Fruit fly (Drosophila melanogaster) whole organism, embryonic: ENCODE measurements around the gene IM33.

Experiments
- ATbp ChIP-seq: fragments of 200-800 bp; sonication (Bioruptor generic); optimal IDR thresholded peaks from 2 replicates; lab custom pipeline; 2017; ENCODE audit warnings: missing biosample characterization, mild to moderate bottlenecking, missing genetic modification characterization, missing genetic modification reagents
- B-H1 ChIP-seq: fragments of 200-800 bp; sonication (Bioruptor generic); IDR thresholded peaks from 3 replicates; pipeline ENCODE4 v1.3.6; 2022; ENCODE audit warnings: missing biosample characterization, missing genetic modification characterization
- CG11093 ChIP-seq: fragments of 200-800 bp; sonication (Bioruptor generic); IDR thresholded peaks from 3 replicates; pipeline ENCODE4 v1.3.6; 2022; ENCODE audit warnings: missing biosample characterization, missing genetic modification characterization
- CG11504 ChIP-seq: fragments of 200-800 bp; sonication (Bioruptor generic); optimal IDR thresholded peaks from 3 replicates; lab custom pipeline; 2019; ENCODE audit warnings: missing biosample characterization, mild to moderate bottlenecking, missing genetic modification characterization, moderate library complexity
- CG11695 ChIP-seq: fragments of 200-800 bp; sonication (Bioruptor generic); IDR thresholded peaks from 3 replicates; pipeline ENCODE4 v1.3.6; 2022; ENCODE audit warnings: missing biosample characterization, missing genetic modification characterization
- CG14667 ChIP-seq: fragments of 200-800 bp; sonication (Bioruptor generic); IDR thresholded peaks from 2 replicates; pipeline ENCODE4 v1.3.6; 2022; ENCODE audit warnings: missing biosample characterization, missing genetic modification characterization
- CG15514 ChIP-seq: fragments of 200-800 bp; sonication (Bioruptor generic); optimal IDR thresholded peaks from 3 replicates; lab custom pipeline; 2017; ENCODE audit warnings: missing biosample characterization, missing genetic modification characterization, mild to moderate bottlenecking, moderate library complexity, missing genetic modification reagents
- CG1602 ChIP-seq: fragments of 200-800 bp; sonication (Bioruptor generic); optimal IDR thresholded peaks from 3 replicates; lab custom pipeline; 2016; ENCODE audit warnings: missing biosample characterization, missing genetic modification characterization
- CG17328 ChIP-seq: fragments of 200-800 bp; sonication (Bioruptor generic); IDR thresholded peaks from 2 replicates; pipeline ENCODE4 v1.3.6; 2022; ENCODE audit warnings: missing biosample characterization, missing genetic modification characterization
- CG18262 ChIP-seq: fragments of 200-800 bp; optimal IDR thresholded peaks from 3 replicates; lab custom pipeline; 2019; ENCODE audit warnings: missing biosample characterization, mild to moderate bottlenecking, missing genetic modification characterization, moderate library complexity
- CG2120 ChIP-seq: fragments of 200-800 bp; sonication (Bioruptor generic); optimal IDR thresholded peaks from 3 replicates; lab custom pipeline; 2016; ENCODE audit warnings: missing biosample characterization, missing genetic modification characterization
- CG31224 ChIP-seq: fragments of 200-800 bp; sonication (Bioruptor generic); IDR thresholded peaks from 2 replicates; pipeline ENCODE4 v1.3.6; 2022; ENCODE audit warnings: missing biosample characterization, missing genetic modification characterization
- CG31388 ChIP-seq: fragments of 200-800 bp; sonication (Bioruptor generic); optimal IDR thresholded peaks from 2 replicates; lab custom pipeline; 2016; ENCODE audit warnings: missing biosample characterization, missing genetic modification characterization
- CG3847 ChIP-seq: fragments of 200-800 bp; sonication (Bioruptor generic); IDR thresholded peaks from 2 replicates; pipeline ENCODE4 v1.3.6; 2022; ENCODE audit warnings: missing biosample characterization, missing genetic modification characterization
- CG4424 ChIP-seq: fragments of 200-800 bp; sonication (Bioruptor generic); optimal IDR thresholded peaks from 3 replicates; lab custom pipeline; 2016; ENCODE audit warnings: missing biosample characterization, missing genetic modification characterization
- CG4707 ChIP-seq: fragments of 200-800 bp; sonication (Bioruptor generic); optimal IDR thresholded peaks from 2 replicates; lab custom pipeline; 2018; ENCODE audit warnings: missing biosample characterization, mild to moderate bottlenecking, missing genetic modification characterization, moderate library complexity
- CG5953 ChIP-seq: fragments of 200-800 bp; sonication (Bioruptor generic); IDR thresholded peaks from 2 replicates; pipeline ENCODE4 v1.3.6; 2022; ENCODE audit warnings: missing biosample characterization, missing genetic modification characterization
- CG6272 ChIP-seq: fragments of 200-800 bp; sonication (Bioruptor generic); IDR thresholded peaks from 2 replicates; pipeline ENCODE4 v1.3.6; 2022; ENCODE audit warnings: missing biosample characterization, missing genetic modification characterization
- CG6854 ChIP-seq: fragments of 200-800 bp; sonication (Bioruptor generic); optimal IDR thresholded peaks from 3 replicates; lab custom pipeline; 2017; ENCODE audit warnings: missing biosample characterization, mild to moderate bottlenecking, missing genetic modification characterization
- CG9727 ChIP-seq: fragments of 200-800 bp; sonication (Bioruptor generic); optimal IDR thresholded peaks from 3 replicates; lab custom pipeline; 2017; ENCODE audit warnings: missing biosample characterization, mild to moderate bottlenecking, missing genetic modification characterization
- CoRest ChIP-seq: fragments of 200-800 bp; sonication (Bioruptor generic); optimal IDR thresholded peaks from 3 replicates; lab custom pipeline; 2018; ENCODE audit warnings: missing biosample characterization, mild to moderate bottlenecking, missing genetic modification characterization, moderate library complexity
- D ChIP-seq, 2 experiments: fragments of 200-800 bp in 1 of 2; fragments of >200 bp in 1 of 2; sonication (Bioruptor generic) in 1 of 2; optimal IDR thresholded peaks; 2 replicates in 1 of 2; 3 replicates in 1 of 2; lab custom pipeline; 2017; ENCODE audit warnings: mild to moderate bottlenecking in 1 of 2, missing biosample characterization in 1 of 2, missing genetic modification characterization in 1 of 2, missing genetic modification reagents in 1 of 2
- Dbx ChIP-seq: fragments of 200-800 bp; sonication (Bioruptor generic); IDR thresholded peaks from 3 replicates; pipeline ENCODE4 v1.3.6; 2022; ENCODE audit warnings: missing biosample characterization, missing genetic modification characterization
- Dll ChIP-seq: fragments of 200-800 bp; sonication (Bioruptor generic); IDR thresholded peaks from 4 replicates; pipeline ENCODE4 v1.3.6; 2022; ENCODE audit warnings: missing biosample characterization, missing genetic modification characterization; ENCODE audit not compliant: partially characterized antibody
- Drgx ChIP-seq: fragments of 200-800 bp; sonication (Bioruptor generic); IDR thresholded peaks from 2 replicates; pipeline ENCODE4 v1.3.6; 2022; ENCODE audit warnings: missing biosample characterization, missing genetic modification characterization
- E2f2 ChIP-seq: fragments of 200-800 bp; sonication (Bioruptor generic); IDR thresholded peaks from 2 replicates; pipeline ENCODE4 v1.3.6; 2022; ENCODE audit warnings: missing biosample characterization, missing genetic modification characterization
- HLH3B ChIP-seq: fragments of 200-800 bp; sonication (Bioruptor generic); IDR thresholded peaks from 2 replicates; pipeline ENCODE4 v1.3.6; 2022; ENCODE audit warnings: missing biosample characterization, missing genetic modification characterization
- Hr51 ChIP-seq, 2 experiments: fragments of 200-800 bp; sonication (Bioruptor generic); optimal IDR thresholded peaks; 2 replicates in 1 of 2; 3 replicates in 1 of 2; lab custom pipeline; 2016 to 2018; ENCODE audit warnings: missing biosample characterization in 2 of 2, missing genetic modification characterization in 2 of 2, mild to moderate bottlenecking in 1 of 2, moderate library complexity in 1 of 2
- Hr78 ChIP-seq, 2 experiments: fragments of 200-800 bp in 1 of 2; fragments of >200 bp in 1 of 2; sonication (Bioruptor generic) in 1 of 2; optimal IDR thresholded peaks; 2 replicates each; lab custom pipeline; 2017 to 2019; ENCODE audit warnings: missing biosample characterization in 2 of 2, missing genetic modification characterization in 2 of 2, mild to moderate bottlenecking in 1 of 2, moderate library complexity in 1 of 2
- Stat92E ChIP-seq, 3 experiments: fragments of >200 bp in 2 of 3; fragments of 200-800 bp in 1 of 3; sonication (Bioruptor generic) in 1 of 3; optimal IDR thresholded peaks; 2 replicates each; lab custom pipeline; 2017 to 2019; ENCODE audit warnings: missing biosample characterization in 3 of 3, missing genetic modification characterization in 3 of 3, mild to moderate bottlenecking in 1 of 3, moderate library complexity in 1 of 3
- ci ChIP-seq: fragments of 200-800 bp; sonication (Bioruptor generic); IDR thresholded peaks from 3 replicates; pipeline ENCODE4 v1.3.6; 2022; ENCODE audit warnings: missing biosample characterization, missing genetic modification characterization
- crol ChIP-seq: fragments of 200-800 bp; sonication (Bioruptor generic); IDR thresholded peaks from 2 replicates; pipeline ENCODE4 v1.3.6; 2022; ENCODE audit warnings: missing biosample characterization, missing genetic modification characterization
- gcm ChIP-seq: fragments of 200-800 bp; sonication (Bioruptor generic); optimal IDR thresholded peaks from 2 replicates; lab custom pipeline; 2019; ENCODE audit warnings: missing biosample characterization, mild to moderate bottlenecking, missing genetic modification characterization, moderate library complexity
- gem ChIP-seq: fragments of 200-800 bp; sonication (Bioruptor generic); optimal IDR thresholded peaks from 2 replicates; lab custom pipeline; 2019; ENCODE audit warnings: missing biosample characterization, mild to moderate bottlenecking, missing genetic modification characterization, moderate library complexity
- gsb-n ChIP-seq: fragments of 200-800 bp; sonication (Bioruptor generic); optimal IDR thresholded peaks from 3 replicates; lab custom pipeline; 2018; ENCODE audit warnings: missing biosample characterization, mild to moderate bottlenecking, missing genetic modification characterization
- lbe ChIP-seq: fragments of 200-800 bp; sonication (Bioruptor generic); optimal IDR thresholded peaks from 2 replicates; lab custom pipeline; 2016; ENCODE audit warnings: missing biosample characterization, mild to moderate bottlenecking, missing genetic modification characterization
- lov ChIP-seq, 2 experiments: fragments of 200-800 bp in 1 of 2; fragments of >200 bp in 1 of 2; sonication (Bioruptor generic) in 1 of 2; IDR thresholded peaks in 1 of 2; optimal IDR thresholded peaks in 1 of 2; 2 replicates in 1 of 2; 3 replicates in 1 of 2; pipeline versions ENCODE4 v1.3.6 to Lab custom; 2017 to 2022; ENCODE audit warnings: missing biosample characterization in 1 of 2, missing genetic modification characterization in 1 of 2
- onecut ChIP-seq: fragments of 200-800 bp; sonication (Bioruptor generic); IDR thresholded peaks from 2 replicates; pipeline ENCODE4 v1.3.6; 2022; ENCODE audit warnings: missing biosample characterization, missing genetic modification characterization
- org-1 ChIP-seq: fragments of 200-800 bp; sonication (Bioruptor generic); optimal IDR thresholded peaks from 2 replicates; lab custom pipeline; 2017; ENCODE audit warnings: missing biosample characterization, missing genetic modification characterization
- pan ChIP-seq, 4 experiments: fragments of >200 bp in 3 of 4; fragments of 200-800 bp in 1 of 4; sonication (Bioruptor generic) in 1 of 4; optimal IDR thresholded peaks in 3 of 4; IDR thresholded peaks in 1 of 4; 2 replicates each; pipeline versions ENCODE4 v1.3.6 to Lab custom; 2017 to 2022; ENCODE audit warnings: missing biosample characterization in 2 of 4, missing genetic modification characterization in 2 of 4, mixed read lengths in 1 of 4
- prd ChIP-seq, 3 experiments: fragments of >200 bp in 2 of 3; fragments of 200-800 bp in 1 of 3; sonication (Bioruptor generic) in 1 of 3; optimal IDR thresholded peaks in 2 of 3; IDR thresholded peaks in 1 of 3; 2 replicates in 2 of 3; 3 replicates in 1 of 3; pipeline versions ENCODE4 v1.3.6 to Lab custom; 2017 to 2022; ENCODE audit warnings: missing biosample characterization in 1 of 3, missing genetic modification characterization in 1 of 3
- scrt ChIP-seq: fragments of 200-800 bp; sonication (Bioruptor generic); optimal IDR thresholded peaks from 2 replicates; lab custom pipeline; 2018; ENCODE audit warnings: missing biosample characterization, mild to moderate bottlenecking, missing genetic modification characterization, moderate library complexity
- so ChIP-seq: fragments of 200-800 bp; sonication (Bioruptor generic); IDR thresholded peaks from 3 replicates; pipeline ENCODE4 v1.3.6; 2022; ENCODE audit warnings: missing biosample characterization, missing genetic modification characterization
- ssp ChIP-seq: fragments of 200-800 bp; sonication (Bioruptor generic); IDR thresholded peaks from 2 replicates; pipeline ENCODE4 v1.3.6; 2022; ENCODE audit warnings: missing biosample characterization, missing genetic modification characterization
- wdn ChIP-seq: fragments of 200-800 bp; sonication (Bioruptor generic); IDR thresholded peaks from 2 replicates; pipeline ENCODE4 v1.3.6; 2022; ENCODE audit warnings: missing biosample characterization, missing genetic modification characterization

The IM33 gene

DNA sequence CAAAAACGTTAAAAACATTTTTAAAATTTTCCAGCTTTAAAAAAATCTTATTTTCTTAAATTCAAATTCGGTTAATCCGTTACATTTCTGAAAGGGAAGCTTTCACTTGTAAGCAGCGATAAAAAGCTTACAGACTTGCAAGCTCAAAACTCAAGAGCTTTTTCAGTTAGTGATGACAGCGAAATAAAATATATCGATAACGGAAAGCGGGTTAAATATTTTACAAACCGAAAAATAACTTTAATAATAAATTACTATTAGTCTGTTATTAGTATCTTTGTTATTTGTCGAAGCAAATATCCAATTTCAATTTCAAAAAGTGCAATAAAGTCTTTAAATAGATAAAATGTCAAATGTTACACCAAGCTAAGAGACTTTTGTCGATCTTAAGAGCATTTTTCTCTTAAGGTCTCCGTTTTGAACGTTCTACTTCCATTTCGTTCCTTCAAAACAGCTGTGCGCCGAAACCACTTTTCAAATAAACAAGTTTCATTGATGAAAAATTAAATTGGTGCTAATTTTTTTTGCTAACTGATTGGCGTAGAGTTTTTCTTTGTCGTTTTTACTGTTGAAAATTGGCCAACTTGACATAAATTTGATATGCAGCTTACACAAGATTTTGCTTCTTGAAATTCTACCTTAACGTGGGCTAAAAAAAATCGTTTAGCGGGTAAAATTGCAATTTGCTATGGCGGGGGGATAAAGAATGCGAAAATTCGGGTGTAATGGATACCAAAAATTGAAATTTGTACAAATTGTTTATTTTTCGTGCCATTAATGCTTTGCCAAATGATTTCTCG, 48.1 kb downstream of the IM33 start (continued):
- TF ChIP-seq CG2120 (peak; percentile 30), CG31224 (GFP tag; lab: Robert Waterston, UW) (no peak), CG6272 (no peak), Hr78 (GFP tag; optimal IDR thresholded peaks at IDR 0.05; lab: Kevin White, UChicago) (no peak), CG1602 (GFP tag; lab: Kevin White, UChicago) (no peak), scrt (no peak), CG6854 (no peak), CG5953 (GFP tag; lab: Robert Waterston, UW) (no peak), CG31388 (GFP tag; lab: Kevin White, UChicago) (no peak), wdn (GFP tag; lab: Robert Waterston, UW) (no peak), CG15514 (GFP tag; lab: Kevin White, UChicago) (no peak), CG3847 (GFP tag; lab: Robert Waterston, UW) (no peak), HLH3B (GFP tag; lab: Robert Waterston, UW) (no peak; the same call in 1 of the 2 replicates), ssp (GFP tag; lab: Robert Waterston, UW) (no peak), CG11695 (GFP tag; lab: Robert Waterston, UW) (0 out of 3 replicates have a peak, but pooled peaks have one; percentile 16), Dll (GFP tag; lab: Robert Waterston, UW) (peak; percentile 87), CG11093 (GFP tag; lab: Robert Waterston, UW) (no peak), prd (optimal IDR thresholded peaks at IDR 0.05; lab: Kevin White, UChicago) (no peak), prd (GFP tag; IDR thresholded peaks at IDR 0.05; lab: Robert Waterston, UW) (no peak), Stat92E (GFP tag; optimal IDR thresholded peaks at IDR 0.05; lab: Kevin White, UChicago) (no peak), CG14667 (GFP tag; lab: Robert Waterston, UW) (no peak)

DNA sequence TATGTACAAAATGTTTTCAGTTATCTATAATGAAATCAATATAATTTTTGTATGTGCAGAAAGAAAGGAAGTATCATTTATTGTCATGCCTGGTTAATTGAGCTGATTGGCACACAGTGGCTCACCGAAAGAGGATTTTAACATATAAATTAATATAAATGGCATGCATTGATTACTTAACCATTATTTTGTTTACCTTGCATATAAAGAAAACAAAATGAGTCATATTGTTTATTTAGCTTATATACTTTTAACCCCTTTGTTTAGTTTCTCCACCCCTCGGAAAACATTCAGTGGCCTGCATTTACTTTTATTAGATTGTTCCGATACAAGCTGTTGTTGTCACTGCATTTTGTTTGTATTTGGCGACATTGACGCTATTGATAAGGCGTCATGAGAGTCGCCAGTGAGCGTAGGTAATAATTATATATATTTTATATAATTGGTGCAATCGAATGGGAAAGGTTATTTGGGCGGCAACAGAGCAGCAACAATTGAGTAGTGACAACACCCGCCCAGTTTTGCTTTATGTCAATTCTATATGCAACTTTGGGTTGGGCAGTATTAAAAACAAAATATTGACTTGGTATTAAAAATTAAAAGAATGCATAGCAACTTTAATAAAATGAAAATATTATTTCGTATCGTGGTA, 48.8 kb downstream of the IM33 start:
- TF ChIP-seq org-1 (GFP tag; lab: Kevin White, UChicago) (peak; percentile 16), CG11504 (tag; lab: Kevin White, UChicago) (peak; percentile 30), pan (optimal IDR thresholded peaks at IDR 0.05; lab: Kevin White, UChicago) (no peak), pan (GFP tag; optimal IDR thresholded peaks at IDR 0.05 in 1 of 2, IDR thresholded peaks at IDR 0.05 in 1 of 2) (peak in 1 of 2 experiments; percentile 55), CG18262 (tag; lab: Kevin White, UChicago) (peak; percentile 23), gem (tag; lab: Kevin White, UChicago) (peak; percentile 24), ATbp (GFP tag; lab: Kevin White, UChicago) (peak; percentile 59), Dbx (no peak), CG9727 (GFP tag; lab: Kevin White, UChicago) (peak; percentile 10), CoRest (tag; lab: Kevin White, UChicago) (peak; percentile 5), ci (GFP tag; lab: Robert Waterston, UW) (0 out of 3 replicates have a peak, but pooled peaks have one; percentile 39), CG4707 (GFP tag; lab: Kevin White, UChicago) (peak; percentile 26), crol (GFP tag; lab: Robert Waterston, UW) (no peak), Hr51 (GFP tag; optimal IDR thresholded peaks at IDR 0.05; lab: Kevin White, UChicago) (peak in 1 of 2 experiments; percentile 26), gcm (GFP tag; lab: Kevin White, UChicago) (peak; percentile 2), lov (optimal IDR thresholded peaks at IDR 0.05; lab: Kevin White, UChicago) (no peak), lov (GFP tag; IDR thresholded peaks at IDR 0.05; lab: Robert Waterston, UW) (no peak), onecut (GFP tag; lab: Robert Waterston, UW) (peak; percentile 26), D (optimal IDR thresholded peaks at IDR 0.05; lab: Kevin White, UChicago) (no peak), D (GFP tag; optimal IDR thresholded peaks at IDR 0.05; lab: Kevin White, UChicago) (peak; percentile 19), so (GFP tag; lab: Robert Waterston, UW) (0 out of 3 replicates have a peak, but pooled peaks have one; percentile 12), lbe (GFP tag; lab: Kevin White, UChicago) (peak; percentile 16), B-H1 (GFP tag; lab: Robert Waterston, UW) (no peak), gsb-n (peak; percentile 47), E2f2 (GFP tag; lab: Robert Waterston, UW) (peak; percentile 15; the same call in 1 of the 2 replicates), CG17328 (GFP tag; lab: Robert Waterston, UW) (peak; percentile 21; the same call in 1 of the 2 replicates), CG4424 (GFP tag; lab: Kevin White, UChicago) (peak; percentile 16), Drgx (GFP tag; lab: Robert Waterston, UW) (peak; percentile 70)
